Fruit fly (Drosophila melanogaster) whole organism, embryonic: ENCODE measurements around the gene CG42758.

Source experiments
- CG10462 ChIP-seq: fragments of 200-800 bp; sonication (Bioruptor generic); optimal IDR thresholded peaks from 2 replicates; lab custom pipeline; 2016; ENCODE audit warnings: missing biosample characterization, missing genetic modification characterization
- CG11560 ChIP-seq: fragments of 200-800 bp; sonication (Bioruptor generic); IDR thresholded peaks from 3 replicates; pipeline ENCODE4 v1.3.6; 2022; ENCODE audit warnings: missing biosample characterization, missing genetic modification characterization
- CG11695 ChIP-seq: fragments of 200-800 bp; sonication (Bioruptor generic); IDR thresholded peaks from 3 replicates; pipeline ENCODE4 v1.3.6; 2022; ENCODE audit warnings: missing biosample characterization, missing genetic modification characterization
- CG14710 ChIP-seq: fragments of 200-800 bp; sonication (Bioruptor generic); optimal IDR thresholded peaks from 3 replicates; lab custom pipeline; 2019; ENCODE audit warnings: missing biosample characterization, mild to moderate bottlenecking, missing genetic modification characterization, moderate library complexity
- CG1602 ChIP-seq: fragments of 200-800 bp; sonication (Bioruptor generic); optimal IDR thresholded peaks from 3 replicates; lab custom pipeline; 2016; ENCODE audit warnings: missing biosample characterization, missing genetic modification characterization
- CG1647 ChIP-seq: fragments of 200-800 bp; sonication (Bioruptor generic); optimal IDR thresholded peaks from 3 replicates; lab custom pipeline; 2016; ENCODE audit warnings: missing biosample characterization, missing genetic modification characterization
- CG16815 ChIP-seq: fragments of 200-800 bp; sonication (Bioruptor generic); optimal IDR thresholded peaks from 3 replicates; lab custom pipeline; 2017; ENCODE audit warnings: missing biosample characterization, mild to moderate bottlenecking, missing genetic modification characterization
- CG17328 ChIP-seq: fragments of 200-800 bp; sonication (Bioruptor generic); IDR thresholded peaks from 2 replicates; pipeline ENCODE4 v1.3.6; 2022; ENCODE audit warnings: missing biosample characterization, missing genetic modification characterization
- CG17359 ChIP-seq: fragments of 200-800 bp; sonication (Bioruptor generic); optimal IDR thresholded peaks from 3 replicates; lab custom pipeline; 2018; ENCODE audit warnings: missing biosample characterization, mild to moderate bottlenecking, missing genetic modification characterization, moderate library complexity
- CG17802 ChIP-seq: fragments of 200-800 bp; sonication (Bioruptor generic); optimal IDR thresholded peaks from 2 replicates; lab custom pipeline; 2018; ENCODE audit warnings: missing biosample characterization, mild to moderate bottlenecking, missing genetic modification characterization, moderate library complexity
- CG18262 ChIP-seq: fragments of 200-800 bp; optimal IDR thresholded peaks from 3 replicates; lab custom pipeline; 2019; ENCODE audit warnings: missing biosample characterization, mild to moderate bottlenecking, missing genetic modification characterization, moderate library complexity
- CG2120 ChIP-seq: fragments of 200-800 bp; sonication (Bioruptor generic); optimal IDR thresholded peaks from 3 replicates; lab custom pipeline; 2016; ENCODE audit warnings: missing biosample characterization, missing genetic modification characterization
- CG2202 ChIP-seq: fragments of 200-800 bp; sonication (Bioruptor generic); optimal IDR thresholded peaks from 2 replicates; lab custom pipeline; 2018; ENCODE audit warnings: missing biosample characterization, mild to moderate bottlenecking, missing genetic modification characterization
- CG30403 ChIP-seq: fragments of 200-800 bp; sonication (Bioruptor generic); optimal IDR thresholded peaks from 3 replicates; lab custom pipeline; 2016; ENCODE audit warnings: missing biosample characterization, missing genetic modification characterization
- CG3065 ChIP-seq: fragments of 200-800 bp; sonication (Bioruptor generic); optimal IDR thresholded peaks from 2 replicates; lab custom pipeline; 2016; ENCODE audit warnings: missing biosample characterization, missing genetic modification characterization
- CG31365 ChIP-seq: fragments of 200-800 bp; sonication (Bioruptor generic); optimal IDR thresholded peaks from 2 replicates; lab custom pipeline; 2018; ENCODE audit warnings: missing biosample characterization, mild to moderate bottlenecking, missing genetic modification characterization
- CG4282 ChIP-seq: fragments of 200-800 bp; sonication (Bioruptor generic); optimal IDR thresholded peaks from 2 replicates; lab custom pipeline; 2016; ENCODE audit warnings: missing biosample characterization, missing genetic modification characterization
- CG4820 ChIP-seq: fragments of 200-800 bp; sonication (Bioruptor generic); optimal IDR thresholded peaks from 3 replicates; lab custom pipeline; 2016; ENCODE audit warnings: missing biosample characterization, missing genetic modification characterization
- CG6272 ChIP-seq: fragments of 200-800 bp; sonication (Bioruptor generic); IDR thresholded peaks from 2 replicates; pipeline ENCODE4 v1.3.6; 2022; ENCODE audit warnings: missing biosample characterization, missing genetic modification characterization
- CG6689 ChIP-seq: fragments of 200-800 bp; sonication (Bioruptor generic); IDR thresholded peaks from 2 replicates; pipeline ENCODE4 v1.3.6; 2022; ENCODE audit warnings: missing biosample characterization, missing genetic modification characterization
- CG6765 ChIP-seq: fragments of 200-800 bp; sonication (Bioruptor generic); optimal IDR thresholded peaks from 3 replicates; lab custom pipeline; 2017; ENCODE audit warnings: missing biosample characterization, mild to moderate bottlenecking, missing genetic modification characterization
- CG6813 ChIP-seq: fragments of 200-800 bp; sonication (Bioruptor generic); optimal IDR thresholded peaks from 2 replicates; lab custom pipeline; 2017; ENCODE audit warnings: missing biosample characterization, missing genetic modification characterization, mild to moderate bottlenecking, moderate library complexity, missing genetic modification reagents
- CG8281 ChIP-seq: fragments of 200-800 bp; sonication (Bioruptor generic); optimal IDR thresholded peaks from 2 replicates; lab custom pipeline; 2018; ENCODE audit warnings: missing biosample characterization, mild to moderate bottlenecking, missing genetic modification characterization, moderate library complexity
- CG8388 ChIP-seq: fragments of 200-800 bp; sonication (Bioruptor generic); optimal IDR thresholded peaks from 2 replicates; lab custom pipeline; 2019; ENCODE audit warnings: missing biosample characterization, mild to moderate bottlenecking, missing genetic modification characterization, moderate library complexity
- CG9609 ChIP-seq: fragments of 200-800 bp; sonication (Bioruptor generic); optimal IDR thresholded peaks from 3 replicates; lab custom pipeline; 2016; ENCODE audit warnings: missing biosample characterization, missing genetic modification characterization
- Camta ChIP-seq: fragments of 200-800 bp; sonication (Bioruptor generic); optimal IDR thresholded peaks from 2 replicates; lab custom pipeline; 2016; ENCODE audit warnings: missing biosample characterization, missing genetic modification characterization
- Dip3 ChIP-seq: fragments of 200-800 bp; sonication (Bioruptor generic); optimal IDR thresholded peaks from 3 replicates; lab custom pipeline; 2016; ENCODE audit warnings: missing biosample characterization, missing genetic modification characterization
- Fer2 ChIP-seq: fragments of 200-800 bp; sonication (Bioruptor generic); optimal IDR thresholded peaks from 2 replicates; lab custom pipeline; 2018; ENCODE audit warnings: missing biosample characterization, mild to moderate bottlenecking, missing genetic modification characterization, moderate library complexity
- Max ChIP-seq: fragments of 200-800 bp; sonication (Bioruptor generic); optimal IDR thresholded peaks from 2 replicates; lab custom pipeline; 2016; ENCODE audit warnings: missing biosample characterization, mild to moderate bottlenecking, missing genetic modification characterization
- NC2β ChIP-seq: fragments of 200-800 bp; sonication (Bioruptor generic); optimal IDR thresholded peaks from 2 replicates; lab custom pipeline; 2016; ENCODE audit warnings: missing biosample characterization, missing genetic modification characterization
- Ravus ChIP-seq: fragments of 200-800 bp; sonication (Bioruptor generic); IDR thresholded peaks from 2 replicates; pipeline ENCODE4 v1.3.6; 2022; ENCODE audit warnings: missing biosample characterization, missing genetic modification characterization
- Rx ChIP-seq: fragments of 200-800 bp; sonication (Bioruptor generic); IDR thresholded peaks from 2 replicates; pipeline ENCODE4 v1.3.6; 2022; ENCODE audit warnings: missing biosample characterization, missing genetic modification characterization
- Ssrp ChIP-seq: fragments of 200-800 bp; sonication (Bioruptor generic); optimal IDR thresholded peaks from 2 replicates; lab custom pipeline; 2018; ENCODE audit warnings: missing biosample characterization, mild to moderate bottlenecking, missing genetic modification characterization, moderate library complexity
- Tbp ChIP-seq: fragments of >200 bp; optimal IDR thresholded peaks from 2 replicates; lab custom pipeline; 2018; ENCODE audit warnings: missing biosample characterization, missing genetic modification characterization
- Usf ChIP-seq: fragments of 200-800 bp; sonication (Bioruptor generic); optimal IDR thresholded peaks from 2 replicates; lab custom pipeline; 2017; ENCODE audit warnings: missing genotype, missing biosample characterization, missing genetic modification characterization
- cas ChIP-seq: fragments of 200-800 bp; sonication (Bioruptor generic); IDR thresholded peaks from 2 replicates; pipeline ENCODE4 v1.3.6; 2022; ENCODE audit warnings: missing biosample characterization, missing genetic modification characterization
- cg ChIP-seq: fragments of 200-800 bp; sonication (Bioruptor generic); optimal IDR thresholded peaks from 3 replicates; lab custom pipeline; 2019; ENCODE audit warnings: missing biosample characterization, mild to moderate bottlenecking, missing genetic modification characterization, moderate library complexity
- dati ChIP-seq: fragments of 200-800 bp; sonication (Bioruptor generic); IDR thresholded peaks from 2 replicates; pipeline ENCODE4 v1.3.6; 2022; ENCODE audit warnings: missing biosample characterization, missing genetic modification characterization
- disco-r ChIP-seq: fragments of 200-800 bp; sonication (Bioruptor generic); optimal IDR thresholded peaks from 2 replicates; lab custom pipeline; 2016; ENCODE audit warnings: missing biosample characterization, missing genetic modification characterization
- en ChIP-seq: fragments of 200-800 bp; sonication (Bioruptor generic); optimal IDR thresholded peaks from 2 replicates; lab custom pipeline; 2016; ENCODE audit warnings: missing biosample characterization, missing genetic modification characterization
- ewg ChIP-seq: fragments of 200-800 bp; sonication (Bioruptor generic); optimal IDR thresholded peaks from 3 replicates; lab custom pipeline; 2017; ENCODE audit warnings: mild to moderate bottlenecking, missing biosample characterization, missing genetic modification reagents, missing genetic modification characterization
- fd3F ChIP-seq: fragments of 200-800 bp; sonication (Bioruptor generic); optimal IDR thresholded peaks from 2 replicates; lab custom pipeline; 2018; ENCODE audit warnings: missing biosample characterization, mild to moderate bottlenecking, missing genetic modification characterization, moderate library complexity
- gce ChIP-seq: fragments of 200-800 bp; sonication (Bioruptor generic); IDR thresholded peaks from 3 replicates; pipeline ENCODE4 v1.3.6; 2022; ENCODE audit warnings: missing biosample characterization, missing genetic modification characterization
- knrl ChIP-seq: fragments of 200-800 bp; sonication (Bioruptor generic); IDR thresholded peaks from 3 replicates; pipeline ENCODE4 v1.3.6; 2022; ENCODE audit warnings: missing biosample characterization, missing genetic modification characterization; ENCODE audit not compliant: partially characterized antibody
- mirr ChIP-seq: fragments of 200-800 bp; sonication (Bioruptor generic); optimal IDR thresholded peaks from 3 replicates; lab custom pipeline; 2018; ENCODE audit warnings: missing biosample characterization, mild to moderate bottlenecking, missing genetic modification characterization
- nerfin-2 ChIP-seq: fragments of 200-800 bp; sonication (Bioruptor generic); IDR thresholded peaks from 2 replicates; pipeline ENCODE4 v1.3.6; 2022; ENCODE audit warnings: missing biosample characterization, missing genetic modification characterization; ENCODE audit not compliant: partially characterized antibody
- p53 ChIP-seq: fragments of 200-800 bp; sonication (Bioruptor generic); optimal IDR thresholded peaks from 2 replicates; lab custom pipeline; 2016; ENCODE audit warnings: missing biosample characterization, missing genetic modification characterization
- psq ChIP-seq: fragments of 200-800 bp; sonication (Bioruptor generic); optimal IDR thresholded peaks from 2 replicates; lab custom pipeline; 2017; ENCODE audit warnings: missing biosample characterization, missing genetic modification characterization
- tup ChIP-seq: fragments of 200-800 bp; sonication (Bioruptor generic); optimal IDR thresholded peaks from 2 replicates; lab custom pipeline; 2016; ENCODE audit warnings: missing biosample characterization, mild to moderate bottlenecking, missing genetic modification characterization, moderate library complexity
- usp ChIP-seq: fragments of >200 bp; optimal IDR thresholded peaks from 2 replicates; lab custom pipeline; 2017; ENCODE audit warnings: missing biosample characterization, missing genetic modification characterization
- vvl ChIP-seq: fragments of 200-800 bp; sonication (Bioruptor generic); IDR thresholded peaks from 2 replicates; pipeline ENCODE4 v1.3.6; 2022; ENCODE audit warnings: missing biosample characterization, missing genetic modification characterization
- zf30C ChIP-seq: fragments of 200-800 bp; sonication (Bioruptor generic); optimal IDR thresholded peaks from 3 replicates; lab custom pipeline; 2018; ENCODE audit warnings: missing biosample characterization, mild to moderate bottlenecking, missing genetic modification characterization
- zfh1 ChIP-seq: fragments of 200-800 bp; sonication (Bioruptor generic); IDR thresholded peaks from 3 replicates; pipeline ENCODE4 v1.3.6; 2022; ENCODE audit warnings: missing biosample characterization, missing genetic modification characterization

CG42758 gene

dm6 chr3L:14559659-14560058, 7.6 kb upstream of the CG42758 start, which contains the start of gene CG34039 (continued):
- TF ChIP-seq cg (GFP tag; lab: Kevin White, UChicago) (no peak), CG6765 (GFP tag; lab: Kevin White, UChicago) (no peak), CG4820 (no peak), zfh1 (GFP tag; lab: Robert Waterston, UW) (no peak), CG6813 (GFP tag; lab: Kevin White, UChicago) (no peak), tup (GFP tag; lab: Kevin White, UChicago) (no peak), usp (no peak), Ravus (no peak), CG6272 (GFP tag; lab: Robert Waterston, UW) (no peak), cas (GFP tag; lab: Robert Waterston, UW) (no peak), Fer2 (tag; lab: Kevin White, UChicago) (no peak), CG17359 (tag; lab: Kevin White, UChicago) (no peak), en (no peak), CG8388 (GFP tag; lab: Kevin White, UChicago) (no peak), CG11560 (tag; lab: Robert Waterston, UW) (no peak), Max (GFP tag; lab: Kevin White, UChicago) (peak; percentile 21), CG6689 (GFP tag; lab: Robert Waterston, UW) (no peak), Camta (GFP tag; lab: Kevin White, UChicago) (no peak), CG17802 (tag; lab: Kevin White, UChicago) (no peak), nerfin-2 (GFP tag; lab: Robert Waterston, UW) (peak; percentile 94), CG10462 (GFP tag; lab: Kevin White, UChicago) (no peak), p53 (GFP tag; lab: Kevin White, UChicago) (no peak), CG2120 (GFP tag; lab: Kevin White, UChicago) (peak; percentile 26), CG4282 (GFP tag; lab: Kevin White, UChicago) (no peak), CG18262 (peak; percentile 47), vvl (GFP tag; lab: Robert Waterston, UW) (peak; percentile 26; the same call in 1 of the 2 replicates), CG11695 (GFP tag; lab: Robert Waterston, UW) (no peak), zf30C (peak; percentile 67), CG31365 (tag; lab: Kevin White, UChicago) (no peak), CG1647 (GFP tag; lab: Kevin White, UChicago) (no peak), CG30403 (GFP tag; lab: Kevin White, UChicago) (no peak), psq (no peak), mirr (GFP tag; lab: Kevin White, UChicago) (no peak), CG17328 (GFP tag; lab: Robert Waterston, UW) (no peak), gce (GFP tag; lab: Robert Waterston, UW) (no peak), Ssrp (tag; lab: Kevin White, UChicago) (no peak), Usf (no peak), CG9609 (GFP tag; lab: Kevin White, UChicago) (no peak), CG14710 (tag; lab: Kevin White, UChicago) (peak; percentile 82), CG3065 (GFP tag; lab: Kevin White, UChicago) (no peak), NC2β (GFP tag; lab: Kevin White, UChicago) (peak; percentile 25), disco-r (GFP tag; lab: Kevin White, UChicago) (no peak), Rx (GFP tag; lab: Robert Waterston, UW) (no peak), Dip3 (GFP tag; lab: Kevin White, UChicago) (no peak), fd3F (GFP tag; lab: Kevin White, UChicago) (no peak), dati (no peak), ewg (GFP tag; lab: Kevin White, UChicago) (no peak), CG16815 (GFP tag; lab: Kevin White, UChicago) (no peak), CG2202 (tag; lab: Kevin White, UChicago) (no peak), knrl (GFP tag; lab: Robert Waterston, UW) (peak; percentile 91; the same call in 2 of the 3 replicates), Tbp (GFP tag; lab: Kevin White, UChicago) (no peak), CG1602 (GFP tag; lab: Kevin White, UChicago) (no peak), CG8281 (tag; lab: Kevin White, UChicago) (no peak)
